ENCODE assay signal across 4 fruit fly cellular contexts in the genomic region with DNA sequence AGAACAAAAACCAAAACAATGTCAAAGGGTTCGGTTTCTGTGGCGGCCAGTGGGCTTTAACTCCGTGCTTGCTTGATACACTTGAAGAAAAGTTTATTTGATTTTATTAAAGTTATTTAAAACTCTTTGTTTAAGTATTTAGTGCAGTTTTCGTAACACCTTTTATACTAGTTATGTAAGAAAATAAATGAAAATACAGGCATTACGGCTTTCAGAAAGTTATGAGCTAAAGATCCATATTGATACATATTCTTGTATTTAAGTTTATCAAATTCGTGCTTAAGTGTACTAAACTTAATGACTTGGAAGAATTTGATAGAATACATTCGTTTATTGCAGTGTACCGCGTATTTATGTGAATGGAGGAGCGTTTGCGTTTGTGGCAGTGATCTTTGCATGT.
TF ChIP-seq lines count a peak whose summit lies in the region.

No protein-coding gene starts in this region.

- no peak for TF ChIP-seq CTCF in whole organism, embryonic (GFP tag; optimal IDR thresholded peaks at IDR 0.05; lab: Kevin White, UChicago)

TF ChIP-seq in whole organism, embryonic, 481 proteins besides CTCF, POLR2A, EP300 and RAD21 (continues in another document):
- TF ChIP-seq CG5180 (GFP tag; optimal IDR thresholded peaks at IDR 0.05; lab: Kevin White, UChicago): no peak
- TF ChIP-seq CG8388 (GFP tag; optimal IDR thresholded peaks at IDR 0.05; lab: Kevin White, UChicago): peak; percentile 40
- TF ChIP-seq Fer3 (tag; optimal IDR thresholded peaks at IDR 0.05; lab: Kevin White, UChicago): peak; percentile 42
- no peak for TF ChIP-seq eve (GFP tag; optimal IDR thresholded peaks at IDR 0.05; lab: Kevin White, UChicago)
- TF ChIP-seq CG2712 (tag; optimal IDR thresholded peaks at IDR 0.05; lab: Kevin White, UChicago): peak; percentile 77
- TF ChIP-seq Blimp-1 (GFP tag; optimal IDR thresholded peaks at IDR 0.05; lab: Kevin White, UChicago): peak; percentile 60
- TF ChIP-seq nerfin-1 (tag; optimal IDR thresholded peaks at IDR 0.05; lab: Kevin White, UChicago): peak; percentile 3
- peak; percentile 46 for TF ChIP-seq Abd-B (GFP tag; optimal IDR thresholded peaks at IDR 0.05; lab: Kevin White, UChicago)
- TF ChIP-seq Dref (GFP tag; IDR thresholded peaks at IDR 0.05; lab: Robert Waterston, UW): no peak
- no peak for TF ChIP-seq CG13287 (GFP tag; IDR thresholded peaks at IDR 0.05; lab: Robert Waterston, UW; ENCODE audit: partially characterized antibody)
- TF ChIP-seq cwo (GFP tag; optimal IDR thresholded peaks at IDR 0.05; lab: Kevin White, UChicago): peak; percentile 2
- peak; percentile 8 for TF ChIP-seq Asciz (GFP tag; optimal IDR thresholded peaks at IDR 0.05; lab: Kevin White, UChicago)
- peak; percentile 25 for TF ChIP-seq Dip3 (GFP tag; optimal IDR thresholded peaks at IDR 0.05; lab: Kevin White, UChicago)
- peak; percentile 21 for TF ChIP-seq Hmx (GFP tag; optimal IDR thresholded peaks at IDR 0.05; lab: Kevin White, UChicago)
- peak; percentile 64 for TF ChIP-seq CG11504 (tag; optimal IDR thresholded peaks at IDR 0.05; lab: Kevin White, UChicago)
- TF ChIP-seq CG17359 (tag; optimal IDR thresholded peaks at IDR 0.05; lab: Kevin White, UChicago): peak; percentile 33
- peak; percentile 65 for TF ChIP-seq CG30403 (GFP tag; optimal IDR thresholded peaks at IDR 0.05; lab: Kevin White, UChicago)
- TF ChIP-seq CG16815 (GFP tag; optimal IDR thresholded peaks at IDR 0.05; lab: Kevin White, UChicago): peak; percentile 20
- no peak for TF ChIP-seq Optix (GFP tag; IDR thresholded peaks at IDR 0.05; lab: Robert Waterston, UW)
- TF ChIP-seq tio (GFP tag; optimal IDR thresholded peaks at IDR 0.05; lab: Kevin White, UChicago): peak; percentile 43
- no peak for TF ChIP-seq CG12104 (GFP tag; optimal IDR thresholded peaks at IDR 0.05; lab: Kevin White, UChicago)

TF ChIP-seq in whole organism, prepupa, 60 proteins besides CTCF, POLR2A, EP300 and RAD21:
- TF ChIP-seq Eip78C (GFP tag; lab: Kevin White, UChicago) (peak; percentile 68), CG15336 (GFP tag; IDR thresholded peaks at IDR 0.05; lab: Robert Waterston, UW) (no peak), CG10631 (GFP tag; optimal IDR thresholded peaks at IDR 0.05; lab: Kevin White, UChicago) (no peak), CG34406 (GFP tag; optimal IDR thresholded peaks at IDR 0.05; lab: Kevin White, UChicago) (no peak), Sox102F (GFP tag; optimal IDR thresholded peaks at IDR 0.05; lab: Kevin White, UChicago) (no peak), Hr38 (GFP tag; optimal IDR thresholded peaks at IDR 0.05; lab: Kevin White, UChicago) (no peak), CG16779 (tag; optimal IDR thresholded peaks at IDR 0.05; lab: Kevin White, UChicago) (no peak), CG8119 (GFP tag; IDR thresholded peaks at IDR 0.05; lab: Robert Waterston, UW) (no peak), Sox14 (GFP tag; optimal IDR thresholded peaks at IDR 0.05; lab: Kevin White, UChicago) (no peak), Hr39 (GFP tag; optimal IDR thresholded peaks at IDR 0.05; lab: Kevin White, UChicago) (no peak), CG32006 (GFP tag; optimal IDR thresholded peaks at IDR 0.05; lab: Kevin White, UChicago) (peak; percentile 14), svp (GFP tag; lab: Kevin White, UChicago) (peak; percentile 61), Ets96B (tag; optimal IDR thresholded peaks at IDR 0.05; lab: Kevin White, UChicago) (no peak), Eip75B (GFP tag; optimal IDR thresholded peaks at IDR 0.05; lab: Kevin White, UChicago) (no peak), Eip93F (GFP tag; optimal IDR thresholded peaks at IDR 0.05; lab: Kevin White, UChicago) (no peak)

TF ChIP-seq in whole organism, pupa, 21 proteins besides CTCF, POLR2A, EP300 and RAD21:
- TF ChIP-seq CG8301 (tag; optimal IDR thresholded peaks at IDR 0.05; lab: Kevin White, UChicago) (peak; percentile 11), D1 (tag; optimal IDR thresholded peaks at IDR 0.05; lab: Kevin White, UChicago) (no peak), fd96Ca (GFP tag; IDR thresholded peaks at IDR 0.05; lab: Robert Waterston, UW) (no peak), Snoo (tag; optimal IDR thresholded peaks at IDR 0.05; lab: Kevin White, UChicago) (no peak), CG4496 (GFP tag; IDR thresholded peaks at IDR 0.05; lab: Robert Waterston, UW) (no peak), CG32121 (GFP tag; IDR thresholded peaks at IDR 0.05; lab: Robert Waterston, UW) (no peak), EcR (GFP tag; optimal IDR thresholded peaks at IDR 0.05; lab: Kevin White, UChicago) (no peak), Pif1B (GFP tag; optimal IDR thresholded peaks at IDR 0.05; lab: Kevin White, UChicago) (no peak), CG17806 (tag; optimal IDR thresholded peaks at IDR 0.05; lab: Kevin White, UChicago) (no peak), CG8159 (tag; optimal IDR thresholded peaks at IDR 0.05; lab: Kevin White, UChicago) (no peak), CG13204 (GFP tag; optimal IDR thresholded peaks at IDR 0.05; lab: Kevin White, UChicago) (no peak), CG14655 (GFP tag; optimal IDR thresholded peaks at IDR 0.05; lab: Kevin White, UChicago) (peak; percentile 29)

TF ChIP-seq in whole organism, wandering third instar larva, 38 proteins besides CTCF, POLR2A, EP300 and RAD21:
- TF ChIP-seq sv (GFP tag; optimal IDR thresholded peaks at IDR 0.05; lab: Kevin White, UChicago) (peak; percentile 40), Sp1 (GFP tag; optimal IDR thresholded peaks at IDR 0.05; lab: Kevin White, UChicago) (no peak)
